Worm (Caenorhabditis elegans): ENCODE measurements around the gene sec-15.

Gene sec-15

DNA sequence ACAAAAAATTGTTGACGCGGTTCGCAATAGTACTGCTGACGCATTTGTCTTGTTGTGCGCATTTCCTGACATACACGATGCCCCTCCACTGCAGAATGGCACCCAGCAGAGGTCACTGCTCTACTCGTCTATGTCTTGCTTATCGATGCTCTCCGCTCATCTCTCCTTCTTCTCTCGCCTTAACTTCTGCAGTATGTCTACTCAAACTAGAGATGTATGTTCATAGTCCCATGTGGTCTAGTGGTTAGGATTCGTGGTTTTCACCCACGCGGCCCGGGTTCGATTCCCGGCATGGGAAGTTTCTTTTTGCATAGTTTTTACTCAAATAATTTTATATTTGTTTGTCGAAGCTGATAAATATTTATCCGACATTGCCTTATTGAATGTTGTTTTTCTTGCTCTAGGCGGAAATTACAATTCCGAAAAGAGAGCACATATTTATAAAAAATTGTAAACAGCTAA lies 403 bp upstream of the sec-15 start, which contains the start of gene C28G1.2 (continued):
- TF ChIP-seq mep-1 (tag; optimal IDR thresholded peaks at IDR 0.05), result peak; percentile 97
- peak; percentile 91 to 98 for TF ChIP-seq madf-5 (GFP tag; IDR thresholded peaks at IDR 0.05)
- no peak for TF ChIP-seq lin-39 (tag; optimal IDR thresholded peaks at IDR 0.05)
- peak; percentile 64 for TF ChIP-seq set-16 (GFP tag; IDR thresholded peaks at IDR 0.05)
- peak; percentile 88 for TF ChIP-seq mdt-29 (GFP tag; IDR thresholded peaks at IDR 0.05)
- no peak for TF ChIP-seq daf-12 (tag; optimal IDR thresholded peaks at IDR 0.05)
- no peak for TF ChIP-seq aly-2 (tag; optimal IDR thresholded peaks at IDR 0.05)
- peak; percentile 60 for TF ChIP-seq ces-1 (GFP tag; optimal IDR thresholded peaks at IDR 0.05)
- peak; percentile 92 for TF ChIP-seq spr-1 (tag; optimal IDR thresholded peaks at IDR 0.05)
- peak; percentile 89 for TF ChIP-seq Y105C5A.15 (GFP tag; IDR thresholded peaks at IDR 0.05)
- TF ChIP-seq nhr-77 (tag; optimal IDR thresholded peaks at IDR 0.05), result peak; percentile 87
- peak; percentile 95 for TF ChIP-seq tra-1 (GFP tag; IDR thresholded peaks at IDR 0.05)
- TF ChIP-seq vab-7 (GFP tag; IDR thresholded peaks at IDR 0.05), result peak; percentile 94
- peak; percentile 90 for TF ChIP-seq nhr-111 (GFP tag; optimal IDR thresholded peaks at IDR 0.05)
- TF ChIP-seq ceh-28 (tag; optimal IDR thresholded peaks at IDR 0.05), result peak; percentile 25
- peak; percentile 99 for TF ChIP-seq lim-7 (GFP tag; IDR thresholded peaks at IDR 0.05)
- peak; percentile 77 for TF ChIP-seq lin-13 (GFP tag; optimal IDR thresholded peaks at IDR 0.05)
- peak; percentile 95 for TF ChIP-seq nhr-41 (GFP tag; IDR thresholded peaks at IDR 0.05)
- TF ChIP-seq ceh-32 (tag; optimal IDR thresholded peaks at IDR 0.05; ENCODE audit: poor library complexity), result no peak
- TF ChIP-seq hlh-30 (tag; optimal IDR thresholded peaks at IDR 0.05; ENCODE audit: insufficient read depth), result peak; percentile 82
- peak; percentile 10 for TF ChIP-seq egl-27 (tag; optimal IDR thresholded peaks at IDR 0.05)
- peak; percentile 78 for TF ChIP-seq T20F7.1 (GFP tag; optimal IDR thresholded peaks at IDR 0.05)
- TF ChIP-seq gei-8 (GFP tag; optimal IDR thresholded peaks at IDR 0.05), result peak; percentile 87
- TF ChIP-seq mes-2 (tag; optimal IDR thresholded peaks at IDR 0.05; ENCODE audit: poor library complexity, severe bottlenecking), result peak; percentile 89
- peak; percentile 47 for TF ChIP-seq F49E8.2 (tag; optimal IDR thresholded peaks at IDR 0.05; ENCODE audit: borderline replicate concordance)
- peak; percentile 18 for TF ChIP-seq nhr-10 (tag; optimal IDR thresholded peaks at IDR 0.05)
- TF ChIP-seq dmd-6 (GFP tag; IDR thresholded peaks at IDR 0.05), result peak; percentile 88
- peak; percentile 99 for TF ChIP-seq egl-43 (GFP tag; IDR thresholded peaks at IDR 0.05)
- peak; percentile 72 for TF ChIP-seq nhr-28 (tag; optimal IDR thresholded peaks at IDR 0.05)
- peak; percentile 80 for TF ChIP-seq sdz-12 (GFP tag; optimal IDR thresholded peaks at IDR 0.05)
- peak; percentile 93 for TF ChIP-seq dmd-9 (GFP tag; IDR thresholded peaks at IDR 0.05)
- peak; percentile 18 for TF ChIP-seq snpc-4 (tag; optimal IDR thresholded peaks at IDR 0.05)
- peak; percentile 98 for TF ChIP-seq F44E2.7 (GFP tag; IDR thresholded peaks at IDR 0.05)
- peak; percentile 87 for TF ChIP-seq Y5F2A.4 (GFP tag; optimal IDR thresholded peaks at IDR 0.05)
- TF ChIP-seq lir-3 (tag; optimal IDR thresholded peaks at IDR 0.05), result peak; percentile 88

DNA sequence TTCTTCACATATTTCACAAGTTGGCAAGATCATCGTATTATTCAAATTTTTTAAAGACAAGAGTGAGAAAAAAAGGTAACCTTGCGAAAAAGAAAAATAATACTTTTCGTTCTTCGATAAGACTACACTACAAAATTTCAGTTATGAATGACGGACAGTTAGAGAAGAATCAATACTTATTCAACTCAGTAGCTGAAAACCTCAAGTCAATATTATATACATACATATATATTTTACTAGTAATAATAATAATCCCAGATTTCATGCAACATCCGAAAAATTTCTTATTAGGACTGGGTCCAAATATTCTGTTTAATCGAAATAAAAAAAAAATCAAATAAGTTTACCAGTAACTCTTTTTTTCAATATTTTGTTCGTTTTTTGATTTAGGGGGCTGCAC lies 4.4 kb downstream of the sec-15 start, which contains the start of gene C28G1.6:
TSS of gene C28G1.6 (minus strand) at position 101 of the 400 bp plus-strand sequence.
- TF ChIP-seq dmd-6 (GFP tag; IDR thresholded peaks at IDR 0.05) (peak; percentile 12; the same call in 1 of the 2 replicates), daf-16 (GFP tag; optimal IDR thresholded peaks at IDR 0.05) (no peak), daf-16 (tag; optimal IDR thresholded peaks at IDR 0.05) (peak; percentile 36), ceh-20 (GFP tag; IDR thresholded peaks at IDR 0.05) (no peak), unc-39 (tag; optimal IDR thresholded peaks at IDR 0.05) (no peak), pqm-1 (tag; optimal IDR thresholded peaks at IDR 0.05) (peak; percentile 17)

DNA sequence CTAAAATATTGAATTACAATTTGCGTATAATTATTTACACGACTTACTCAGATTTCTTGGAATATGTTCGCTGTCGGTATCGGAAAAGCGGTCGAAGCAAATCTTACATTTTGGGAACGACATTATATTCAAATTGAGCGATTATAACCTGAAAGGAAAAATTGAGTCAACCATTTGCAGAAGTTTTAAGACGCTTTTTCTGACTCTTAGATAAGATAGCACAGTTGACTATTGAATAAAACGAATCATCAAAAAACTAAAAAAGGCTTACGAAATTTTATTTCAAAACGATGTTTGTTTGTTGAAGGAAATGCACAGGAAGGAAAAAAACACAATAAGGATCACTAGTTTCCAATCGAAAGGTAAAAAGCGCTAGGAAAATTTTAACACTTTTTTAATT lies 7.2 kb downstream of the sec-15 start, which contains the start of gene rcs-1:
TSS of gene rcs-1 (minus strand) at position 176 of the 400 bp plus-strand sequence.
- TF ChIP-seq tag-97 (GFP tag; IDR thresholded peaks at IDR 0.05) (no peak), ztf-7 (tag; optimal IDR thresholded peaks at IDR 0.05) (no peak), lin-15B (tag; optimal IDR thresholded peaks at IDR 0.05) (no peak), lin-13 (GFP tag; optimal IDR thresholded peaks at IDR 0.05) (no peak), daf-16 (GFP tag; optimal IDR thresholded peaks at IDR 0.05) (no peak), daf-16 (tag; optimal IDR thresholded peaks at IDR 0.05) (peak; percentile 6), zip-2 (tag; optimal IDR thresholded peaks at IDR 0.05) (no peak), pqm-1 (tag; optimal IDR thresholded peaks at IDR 0.05) (peak; percentile 54), daf-19 (GFP tag; conservative IDR thresholded peaks at IDR 0.05) (no peak), cey-2 (tag; optimal IDR thresholded peaks at IDR 0.05; ENCODE audit: borderline replicate concordance, insufficient read depth) (no peak)
